Fruit fly (Drosophila melanogaster): Measurements from ENCODE around the gene CG15525.

- TF ChIP-seq Pif1B (GFP tag; optimal IDR thresholded peaks at IDR 0.05) (peak; percentile 64), CG9948 (tag; optimal IDR thresholded peaks at IDR 0.05) (no peak), CG8301 (tag; optimal IDR thresholded peaks at IDR 0.05) (peak; percentile 48), EcR (GFP tag; optimal IDR thresholded peaks at IDR 0.05) (no peak), Ets98B (GFP tag; IDR thresholded peaks at IDR 0.05) (peak; percentile 77), CG32121 (GFP tag; IDR thresholded peaks at IDR 0.05) (no peak; the same call in 1 of the 2 replicates)
Observed at dm6 chr3R:30013909-30014308, 16.4 kb upstream of the CG15525 start.

Measured in whole organism, pupa.